Worm (Caenorhabditis elegans): Measurements from ENCODE around the gene insc-1.

DNA sequence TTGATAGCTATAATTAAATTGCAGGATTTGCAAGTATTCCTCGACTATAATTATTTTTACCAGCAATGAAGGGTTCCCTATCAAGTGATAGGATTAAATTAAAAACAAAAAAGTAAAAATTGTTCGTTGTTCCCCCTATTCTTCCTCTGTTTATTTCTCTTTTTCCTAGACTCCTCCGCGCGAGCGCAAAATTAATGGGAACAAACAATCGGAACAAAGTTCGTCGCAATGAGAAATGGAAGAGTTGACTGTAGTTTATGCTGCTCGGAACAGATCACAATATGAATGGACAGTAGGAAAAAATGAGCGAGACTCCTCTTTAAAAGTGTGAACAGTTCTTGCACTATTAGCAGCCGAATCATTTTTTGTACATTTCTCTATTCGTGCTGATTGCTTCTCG is 18.0 kb upstream of the insc-1 start:
- no peak for TF ChIP-seq him-1 (tag; optimal IDR thresholded peaks at IDR 0.05)
- no peak for TF ChIP-seq W03F9.2 (tag; optimal IDR thresholded peaks at IDR 0.05)

Measured in whole organism, L4/young adult.